Worm (Caenorhabditis elegans) whole organism, early embryonic: ENCODE results near the gene dcap-2.

Source experiments
- B0310.2 ChIP-seq: sonication (generic microtip); optimal IDR thresholded peaks from 2 replicates; lab custom pipeline; 2016; ENCODE audit warnings: mild to moderate bottlenecking, missing genetic modification characterization, missing compliant biosample characterization
- F13C5.2 ChIP-seq: sonication (generic microtip); optimal IDR thresholded peaks from 2 replicates; lab custom pipeline; 2017; ENCODE audit warnings: mild to moderate bottlenecking, missing genetic modification characterization, inconsistent platforms, missing compliant biosample characterization
- aly-1 ChIP-seq: sonication (generic microtip); optimal IDR thresholded peaks from 2 replicates; lab custom pipeline; 2016; ENCODE audit warnings: missing genetic modification characterization, missing compliant biosample characterization
- ama-1 ChIP-seq: fragments of 150-350 bp; optimal IDR thresholded peaks from 2 replicates; lab custom pipeline; 2014
- ceh-13 ChIP-seq: fragments of 200-800 bp; sonication (Bioruptor generic); optimal IDR thresholded peaks from 2 replicates; lab custom pipeline; 2018; ENCODE audit warnings: mild to moderate bottlenecking, missing genetic modification characterization, missing compliant biosample characterization
- ceh-36 ChIP-seq: sonication (generic microtip); optimal IDR thresholded peaks from 2 replicates; lab custom pipeline; 2016; ENCODE audit warnings: missing genetic modification characterization, inconsistent platforms, missing compliant biosample characterization
- ets-7 ChIP-seq: sonication (generic microtip); optimal IDR thresholded peaks from 2 replicates; lab custom pipeline; 2016; ENCODE audit warnings: missing genotype, missing genetic modification characterization, missing compliant biosample characterization
- flt-1 ChIP-seq: fragments of 200-800 bp; sonication (Bioruptor generic); IDR thresholded peaks from 2 replicates; pipeline ENCODE4 v1.3.6; 2022; ENCODE audit warnings: missing genetic modification characterization, missing compliant biosample characterization
- hmbx-1 ChIP-seq: sonication (generic microtip); optimal IDR thresholded peaks from 2 replicates; lab custom pipeline; 2016; ENCODE audit warnings: mild to moderate bottlenecking, missing genetic modification characterization, missing compliant biosample characterization
- hmg-4 ChIP-seq: fragments of 200-800 bp; sonication (Bioruptor generic); optimal IDR thresholded peaks from 2 replicates; lab custom pipeline; 2018; ENCODE audit warnings: mild to moderate bottlenecking, missing genetic modification characterization, missing compliant biosample characterization
- hnd-1 ChIP-seq: sonication (generic microtip); optimal IDR thresholded peaks from 2 replicates; lab custom pipeline; 2016; ENCODE audit warnings: missing genetic modification characterization, missing compliant biosample characterization
- pes-1 ChIP-seq: fragments of 200-800 bp; sonication (Bioruptor generic); IDR thresholded peaks from 2 replicates; pipeline ENCODE4 v1.3.6; 2022; ENCODE audit warnings: missing genetic modification reagents, missing genetic modification characterization, missing compliant biosample characterization
- scrt-1 ChIP-seq: fragments of 200-800 bp; sonication (Bioruptor generic); IDR thresholded peaks from 2 replicates; pipeline ENCODE4 v1.3.6; 2022; ENCODE audit warnings: missing genetic modification characterization, missing compliant biosample characterization
- sea-1 ChIP-seq: fragments of 200-800 bp; sonication (Bioruptor generic); conservative IDR thresholded peaks from 2 replicates; pipeline ENCODE4 v1.3.6; 2022; ENCODE audit warnings: missing genetic modification characterization, missing compliant biosample characterization
- tbx-11 ChIP-seq: fragments of 200-800 bp; sonication (Bioruptor generic); IDR thresholded peaks from 2 replicates; pipeline ENCODE4 v1.3.6; 2022; ENCODE audit warnings: missing genetic modification characterization, missing compliant biosample characterization
- tbx-37 ChIP-seq: fragments of 200-800 bp; sonication (Bioruptor generic); conservative IDR thresholded peaks from 2 replicates; pipeline ENCODE4 v1.3.6; 2022; ENCODE audit warnings: missing genetic modification reagents, missing genetic modification characterization, missing compliant biosample characterization
- tra-4 ChIP-seq: sonication (generic microtip); optimal IDR thresholded peaks from 2 replicates; lab custom pipeline; 2017; ENCODE audit warnings: missing genetic modification characterization, missing compliant biosample characterization

dcap-2 gene

ce11 chrIV:13521785-13522184, at the start of gene dcap-2:
dcap-2 (minus strand) TSS chrIV:13521870.
- no peak for TF ChIP-seq ama-1 (lab: Kevin White, UChicago)
- TF ChIP-seq sea-1 (GFP tag; lab: Robert Waterston, UW) = no peak
- TF ChIP-seq hnd-1 (tag; lab: Kevin White, UChicago) = no peak
- TF ChIP-seq pes-1 (GFP tag; lab: Robert Waterston, UW) = no peak
- no peak for TF ChIP-seq aly-1
- no peak for TF ChIP-seq hmg-4 (GFP tag; lab: Kevin White, UChicago)
- TF ChIP-seq ceh-36 (tag; lab: Kevin White, UChicago) = no peak
- no peak for TF ChIP-seq flt-1 (GFP tag; lab: Robert Waterston, UW)
- no peak for TF ChIP-seq tra-4 (tag; lab: Kevin White, UChicago)
- no peak for TF ChIP-seq ets-7 (tag; lab: Kevin White, UChicago)
- TF ChIP-seq F13C5.2 (tag; lab: Kevin White, UChicago) = no peak
- no peak for TF ChIP-seq tbx-11
- no peak for TF ChIP-seq hmbx-1 (tag; lab: Kevin White, UChicago)
- no peak for TF ChIP-seq scrt-1 (GFP tag; lab: Robert Waterston, UW)
- TF ChIP-seq tbx-37 (GFP tag; lab: Robert Waterston, UW) = no peak

- TF ChIP-seq ets-7 (tag; lab: Kevin White, UChicago) (no peak), aly-1 (no peak), ama-1 (lab: Kevin White, UChicago) (no peak), hmbx-1 (tag; lab: Kevin White, UChicago) (no peak), tbx-11 (no peak), flt-1 (GFP tag; lab: Robert Waterston, UW) (no peak), hnd-1 (tag; lab: Kevin White, UChicago) (no peak), ceh-13 (no peak), F13C5.2 (tag; lab: Kevin White, UChicago) (no peak), tbx-37 (GFP tag; lab: Robert Waterston, UW) (no peak)
Measured at ce11 chrIV:13564284-13564683, 42.6 kb upstream of the dcap-2 start.

- no peak for TF ChIP-seq F13C5.2 (tag; lab: Kevin White, UChicago)
- TF ChIP-seq aly-1 = no peak
- no peak for TF ChIP-seq pes-1 (GFP tag; lab: Robert Waterston, UW)
- TF ChIP-seq hmg-4 (GFP tag; lab: Kevin White, UChicago) = no peak
- no peak for TF ChIP-seq tra-4 (tag; lab: Kevin White, UChicago)
- no peak for TF ChIP-seq hmbx-1 (tag; lab: Kevin White, UChicago)
- no peak for TF ChIP-seq tbx-37 (GFP tag; lab: Robert Waterston, UW)
- no peak for TF ChIP-seq ama-1 (lab: Kevin White, UChicago)
- no peak for TF ChIP-seq ets-7 (tag; lab: Kevin White, UChicago)
- TF ChIP-seq flt-1 (GFP tag; lab: Robert Waterston, UW) = no peak
- TF ChIP-seq sea-1 (GFP tag; lab: Robert Waterston, UW) = no peak
- TF ChIP-seq B0310.2 (tag; lab: Kevin White, UChicago) = no peak
- TF ChIP-seq ceh-36 (tag; lab: Kevin White, UChicago) = no peak
Measured at ce11 chrIV:13561629-13562028, 40.0 kb upstream of the dcap-2 start, which contains the start of the genes Y45F10B.13 and qui-1. Y45F10B.13 (minus strand) TSS chrIV:13561729. qui-1 (plus strand) TSS chrIV:13561861.

ce11 chrIV:13559020-13559419, 37.4 kb upstream of the dcap-2 start:
- TF ChIP-seq F13C5.2 (tag; lab: Kevin White, UChicago) (no peak), pes-1 (GFP tag; lab: Robert Waterston, UW) (no peak), aly-1 (no peak), ets-7 (tag; lab: Kevin White, UChicago) (no peak), ceh-13 (no peak), scrt-1 (GFP tag; lab: Robert Waterston, UW) (no peak)

- TF ChIP-seq B0310.2 (tag; lab: Kevin White, UChicago) = no peak
- TF ChIP-seq aly-1 = no peak
- no peak for TF ChIP-seq hnd-1 (tag; lab: Kevin White, UChicago)
- TF ChIP-seq ceh-13 = no peak
- no peak for TF ChIP-seq tbx-37 (GFP tag; lab: Robert Waterston, UW)
- TF ChIP-seq ets-7 (tag; lab: Kevin White, UChicago) = no peak
- TF ChIP-seq pes-1 (GFP tag; lab: Robert Waterston, UW) = no peak
- no peak for TF ChIP-seq ama-1 (lab: Kevin White, UChicago)
- no peak for TF ChIP-seq tra-4 (tag; lab: Kevin White, UChicago)
- TF ChIP-seq ceh-36 (tag; lab: Kevin White, UChicago) = no peak
- TF ChIP-seq F13C5.2 (tag; lab: Kevin White, UChicago) = no peak
- TF ChIP-seq flt-1 (GFP tag; lab: Robert Waterston, UW) = no peak
- no peak for TF ChIP-seq sea-1 (GFP tag; lab: Robert Waterston, UW)
- no peak for TF ChIP-seq hmg-4 (GFP tag; lab: Kevin White, UChicago)
Measured at ce11 chrIV:13557393-13557792, 35.7 kb upstream of the dcap-2 start.

ce11 chrIV:13555508-13555907, 33.8 kb upstream of the dcap-2 start:
- TF ChIP-seq ceh-13 (no peak), hmg-4 (GFP tag; lab: Kevin White, UChicago) (no peak), scrt-1 (GFP tag; lab: Robert Waterston, UW) (no peak), flt-1 (GFP tag; lab: Robert Waterston, UW) (no peak), sea-1 (GFP tag; lab: Robert Waterston, UW) (no peak), F13C5.2 (tag; lab: Kevin White, UChicago) (no peak), tbx-11 (no peak), hnd-1 (tag; lab: Kevin White, UChicago) (no peak), tbx-37 (GFP tag; lab: Robert Waterston, UW) (no peak)

- TF ChIP-seq scrt-1 (GFP tag; lab: Robert Waterston, UW) (no peak), ceh-13 (no peak), hnd-1 (tag; lab: Kevin White, UChicago) (no peak), tbx-37 (GFP tag; lab: Robert Waterston, UW) (no peak), hmbx-1 (tag; lab: Kevin White, UChicago) (no peak), ama-1 (lab: Kevin White, UChicago) (no peak), F13C5.2 (tag; lab: Kevin White, UChicago) (no peak), pes-1 (GFP tag; lab: Robert Waterston, UW) (no peak), flt-1 (GFP tag; lab: Robert Waterston, UW) (no peak), tra-4 (tag; lab: Kevin White, UChicago) (no peak), tbx-11 (no peak), B0310.2 (tag; lab: Kevin White, UChicago) (no peak), ets-7 (tag; lab: Kevin White, UChicago) (no peak), ceh-36 (tag; lab: Kevin White, UChicago) (no peak), hmg-4 (GFP tag; lab: Kevin White, UChicago) (no peak)
Measured at ce11 chrIV:13554350-13554749, 32.7 kb upstream of the dcap-2 start.
